Fruit fly (Drosophila melanogaster): ENCODE data around the gene CG12229.

CG12229 gene

dm6 chr3L:17458856-17459518 is 22.8 kb upstream of the CG12229 start (continued):
- TF ChIP-seq pb (GFP tag; optimal IDR thresholded peaks at IDR 0.05) (no peak), gsb-n (tag; optimal IDR thresholded peaks at IDR 0.05) (no peak), D19B (GFP tag; optimal IDR thresholded peaks at IDR 0.05) (peak; percentile 59), lola (GFP tag; optimal IDR thresholded peaks at IDR 0.05) (peak in 1 of 3 experiments; percentile 40), zfh1 (GFP tag; IDR thresholded peaks at IDR 0.05) (peak; percentile 63; the same call in 2 of the 3 replicates), sd (tag; optimal IDR thresholded peaks at IDR 0.05) (peak; percentile 51), tin (GFP tag; optimal IDR thresholded peaks at IDR 0.05) (peak; percentile 3), row (GFP tag; IDR thresholded peaks at IDR 0.05) (peak; percentile 68), CG14667 (GFP tag; IDR thresholded peaks at IDR 0.05) (peak; percentile 15; the same call in 1 of the 2 replicates), Ssrp (tag; optimal IDR thresholded peaks at IDR 0.05) (peak; percentile 43), CG9727 (GFP tag; optimal IDR thresholded peaks at IDR 0.05) (peak; percentile 26), az2 (GFP tag; optimal IDR thresholded peaks at IDR 0.05) (peak; percentile 20), CG6689 (GFP tag; IDR thresholded peaks at IDR 0.05) (peak; percentile 60; the same call in 1 of the 2 replicates), tgo (GFP tag; IDR thresholded peaks at IDR 0.05) (peak; percentile 19; the same call in 1 of the 3 replicates), nerfin-2 (GFP tag; IDR thresholded peaks at IDR 0.05; ENCODE audit: partially characterized antibody) (no peak), vvl (GFP tag; IDR thresholded peaks at IDR 0.05) (peak; percentile 58), Hmr (GFP tag; optimal IDR thresholded peaks at IDR 0.05) (peak; percentile 22), CG16815 (GFP tag; optimal IDR thresholded peaks at IDR 0.05) (peak; percentile 3), CG13775 (GFP tag; optimal IDR thresholded peaks at IDR 0.05) (peak; percentile 7), Bgb (GFP tag; IDR thresholded peaks at IDR 0.05; ENCODE audit: partially characterized antibody) (no peak), Bdp1 (GFP tag; optimal IDR thresholded peaks at IDR 0.05) (no peak), Ets65A (GFP tag) (peak; percentile 81), CG31388 (GFP tag; optimal IDR thresholded peaks at IDR 0.05) (no peak), nmo (GFP tag; optimal IDR thresholded peaks at IDR 0.05) (peak; percentile 20), BtbVII (GFP tag; optimal IDR thresholded peaks at IDR 0.05) (peak; percentile 20), lab (GFP tag; optimal IDR thresholded peaks at IDR 0.05) (peak; percentile 69), HLH54F (GFP tag; optimal IDR thresholded peaks at IDR 0.05) (no peak), CG2120 (GFP tag; optimal IDR thresholded peaks at IDR 0.05) (peak; percentile 42), Xbp1 (GFP tag; optimal IDR thresholded peaks at IDR 0.05) (peak; percentile 46), Fer1 (GFP tag; optimal IDR thresholded peaks at IDR 0.05) (peak; percentile 37), CG14710 (tag; optimal IDR thresholded peaks at IDR 0.05) (peak; percentile 18), CG43689 (GFP tag; IDR thresholded peaks at IDR 0.05) (no peak), slbo (GFP tag; IDR thresholded peaks at IDR 0.05) (peak; percentile 44), trem (tag; optimal IDR thresholded peaks at IDR 0.05) (peak; percentile 16), CG7928 (GFP tag; optimal IDR thresholded peaks at IDR 0.05) (no peak), CG15514 (GFP tag; optimal IDR thresholded peaks at IDR 0.05) (peak; percentile 13), CG15269 (tag; optimal IDR thresholded peaks at IDR 0.05) (peak; percentile 33), CG17361 (GFP tag; IDR thresholded peaks at IDR 0.05) (0 out of 3 replicates have a peak, but pooled peaks have one; percentile 35), CG17829 (tag; optimal IDR thresholded peaks at IDR 0.05) (peak; percentile 38), CG15073 (GFP tag; optimal IDR thresholded peaks at IDR 0.05) (no peak), CG15601 (tag; optimal IDR thresholded peaks at IDR 0.05) (peak; percentile 4), caup (GFP tag; optimal IDR thresholded peaks at IDR 0.05; ENCODE audit: severe bottlenecking) (peak; percentile 0), CG10979 (tag; optimal IDR thresholded peaks at IDR 0.05) (peak; percentile 40), bigmax (GFP tag; optimal IDR thresholded peaks at IDR 0.05) (no peak), H15 (GFP tag; IDR thresholded peaks at IDR 0.05) (0 out of 3 replicates have a peak, but pooled peaks have one; percentile 34), CoRest (tag; optimal IDR thresholded peaks at IDR 0.05) (peak; percentile 13), Xrp1 (GFP tag; IDR thresholded peaks at IDR 0.05) (peak; percentile 76), tup (GFP tag; optimal IDR thresholded peaks at IDR 0.05) (peak; percentile 13)
